Worm (Caenorhabditis elegans): ENCODE data around the gene K08H10.6.

Gene K08H10.6

DNA sequence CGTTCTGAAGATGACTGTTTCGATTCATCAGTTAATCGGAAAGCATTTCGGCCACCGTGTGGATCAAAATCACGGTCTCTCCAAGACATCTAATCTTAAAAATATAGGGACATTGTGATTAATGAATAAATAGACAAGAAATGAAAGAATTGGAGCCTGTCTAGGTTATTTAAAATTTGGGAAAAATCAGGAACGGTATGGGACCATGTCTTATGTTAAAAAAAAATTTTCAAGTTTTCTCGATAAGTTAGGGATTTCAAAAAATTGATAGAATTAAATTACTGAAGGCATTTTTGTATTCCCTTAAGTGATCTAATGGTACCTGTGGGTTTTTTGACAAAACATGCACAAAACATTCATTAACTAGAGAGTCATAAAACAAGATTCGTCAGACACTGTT, 19.6 kb downstream of the K08H10.6 start, which contains the start of gene unc-41:
Gene unc-41, minus strand, starts transcription at position 101 of the 400 bp plus-strand sequence.
- TF ChIP-seq F26F4.8 (GFP tag; conservative IDR thresholded peaks at IDR 0.05) (no peak), duxl-1 (tag; optimal IDR thresholded peaks at IDR 0.05; ENCODE audit: poor library complexity) (no peak), egl-43 (GFP tag; IDR thresholded peaks at IDR 0.05) (no peak), ceh-28 (tag; optimal IDR thresholded peaks at IDR 0.05) (no peak), zag-1 (tag; optimal IDR thresholded peaks at IDR 0.05) (no peak), madf-5 (GFP tag; IDR thresholded peaks at IDR 0.05) (no peak)

DNA sequence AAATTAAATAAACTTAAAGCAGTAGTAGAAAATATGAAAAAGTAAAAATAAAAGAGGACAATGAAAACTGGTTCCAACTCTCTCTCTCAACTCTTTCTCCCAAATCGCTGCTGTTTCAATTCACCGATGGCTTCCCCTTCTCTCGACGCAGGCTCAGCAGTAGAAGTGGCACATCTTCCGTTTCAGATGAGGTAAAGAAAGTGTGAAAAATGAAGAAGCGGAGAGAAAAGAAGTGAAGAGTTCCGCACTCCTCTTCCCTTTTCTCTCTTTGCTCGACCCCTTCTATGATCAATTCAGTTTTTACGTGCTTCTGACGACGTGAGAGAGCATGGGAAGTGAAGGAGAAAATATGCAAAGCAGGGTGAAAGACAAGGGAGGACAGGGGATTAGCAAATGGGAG, 21.4 kb downstream of the K08H10.6 start:
- peak; percentile 87 for TF ChIP-seq fkh-10 (GFP tag; optimal IDR thresholded peaks at IDR 0.05)
- TF ChIP-seq ceh-62 (tag; optimal IDR thresholded peaks at IDR 0.05) = no peak
- TF ChIP-seq dve-1 (tag; optimal IDR thresholded peaks at IDR 0.05; ENCODE audit: insufficient read depth) = no peak
- no peak for TF ChIP-seq Y105C5A.15 (GFP tag; IDR thresholded peaks at IDR 0.05)
- no peak for TF ChIP-seq mes-2 (tag; optimal IDR thresholded peaks at IDR 0.05; ENCODE audit: poor library complexity, severe bottlenecking)
- no peak for TF ChIP-seq lin-15B (tag; optimal IDR thresholded peaks at IDR 0.05)
- TF ChIP-seq daf-12 (tag; optimal IDR thresholded peaks at IDR 0.05) = no peak
- TF ChIP-seq ztf-11 (tag; optimal IDR thresholded peaks at IDR 0.05) = no peak
- no peak for TF ChIP-seq unc-130 (GFP tag; optimal IDR thresholded peaks at IDR 0.05)
- no peak for TF ChIP-seq F26F4.8 (GFP tag; conservative IDR thresholded peaks at IDR 0.05)
- no peak for TF ChIP-seq nhr-48 (tag; optimal IDR thresholded peaks at IDR 0.05)
- no peak for TF ChIP-seq F49E8.2 (tag; optimal IDR thresholded peaks at IDR 0.05; ENCODE audit: borderline replicate concordance)
- TF ChIP-seq lsy-2 (tag; optimal IDR thresholded peaks at IDR 0.05) = peak in 1 of 2 experiments; percentile 30
- TF ChIP-seq Y75B8A.6 (GFP tag; IDR thresholded peaks at IDR 0.05) = no peak
- TF ChIP-seq dpl-1 (GFP tag; optimal IDR thresholded peaks at IDR 0.05) = no peak
- TF ChIP-seq rbr-2 (tag; optimal IDR thresholded peaks at IDR 0.05) = peak; percentile 25
- 0 out of 2 replicates have a peak, but pooled peaks have one; percentile 6 for TF ChIP-seq set-16 (GFP tag; IDR thresholded peaks at IDR 0.05)
- no peak for TF ChIP-seq nhr-11 (tag; optimal IDR thresholded peaks at IDR 0.05)
- TF ChIP-seq hmg-1.1 (GFP tag; IDR thresholded peaks at IDR 0.05) = 0 out of 2 replicates have a peak, but pooled peaks have one; percentile 26
- no peak for TF ChIP-seq mdl-1 (tag; optimal IDR thresholded peaks at IDR 0.05)
- TF ChIP-seq ama-1 (optimal IDR thresholded peaks at IDR 0.05) = no peak
- TF ChIP-seq T26A8.4 (GFP tag; IDR thresholded peaks at IDR 0.05) = no peak
- TF ChIP-seq php-3 (GFP tag; IDR thresholded peaks at IDR 0.05) = no peak
- TF ChIP-seq unc-62 (GFP tag; optimal IDR thresholded peaks at IDR 0.05 in 1 of 2) = peak in 1 of 2 experiments; percentile 91
- TF ChIP-seq unc-62 (tag; optimal IDR thresholded peaks at IDR 0.05) = no peak
- no peak for TF ChIP-seq lin-29 (GFP tag; IDR thresholded peaks at IDR 0.05)
- 0 out of 2 replicates have a peak, but pooled peaks have one; percentile 37 for TF ChIP-seq ctbp-1 (GFP tag; IDR thresholded peaks at IDR 0.05)
- no peak for TF ChIP-seq F37D6.2 (tag; optimal IDR thresholded peaks at IDR 0.05)

DNA sequence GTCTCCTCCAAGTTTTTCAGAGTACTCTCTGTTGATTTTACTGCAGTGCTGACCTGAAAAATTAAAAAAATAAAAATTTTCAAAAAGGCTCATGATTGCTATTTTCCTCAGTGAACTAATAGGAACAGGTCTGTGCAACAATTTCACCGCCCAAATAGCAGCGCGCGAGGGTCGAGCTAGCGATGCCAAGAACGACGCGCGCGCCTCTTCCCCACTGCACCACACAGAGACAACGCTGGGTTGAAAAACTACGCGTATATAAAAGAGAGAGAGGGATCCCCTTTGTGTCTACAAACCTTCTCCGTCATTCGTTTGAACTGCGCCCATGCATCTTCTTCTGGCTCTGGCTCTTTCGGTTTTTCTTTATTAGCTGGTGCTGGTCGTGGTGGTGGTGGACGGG, 25.6 kb downstream of the K08H10.6 start:
- TF ChIP-seq F26F4.8 (GFP tag; conservative IDR thresholded peaks at IDR 0.05) (peak; percentile 99), ceh-32 (tag; optimal IDR thresholded peaks at IDR 0.05; ENCODE audit: poor library complexity) (peak; percentile 13), Y5F2A.4 (GFP tag; optimal IDR thresholded peaks at IDR 0.05) (peak; percentile 92), lim-7 (GFP tag; IDR thresholded peaks at IDR 0.05) (peak; percentile 99), lin-38 (GFP tag; IDR thresholded peaks at IDR 0.05) (peak; percentile 87), nhr-28 (tag; optimal IDR thresholded peaks at IDR 0.05) (no peak), nhr-77 (tag; optimal IDR thresholded peaks at IDR 0.05) (peak; percentile 22), madf-5 (GFP tag; IDR thresholded peaks at IDR 0.05) (peak; percentile 89 to 97), hlh-11 (tag; optimal IDR thresholded peaks at IDR 0.05) (peak; percentile 69), arid-1 (GFP tag; conservative IDR thresholded peaks at IDR 0.05) (peak; percentile 92), T26A8.4 (GFP tag; IDR thresholded peaks at IDR 0.05) (peak; percentile 92), unc-62 (GFP tag; optimal IDR thresholded peaks at IDR 0.05 in 1 of 2) (no peak), unc-62 (tag; optimal IDR thresholded peaks at IDR 0.05) (no peak), dmd-6 (GFP tag; IDR thresholded peaks at IDR 0.05) (peak; percentile 69), unc-39 (tag; optimal IDR thresholded peaks at IDR 0.05) (no peak), nhr-102 (tag; optimal IDR thresholded peaks at IDR 0.05) (peak; percentile 75), nhr-76 (tag; optimal IDR thresholded peaks at IDR 0.05) (no peak), mxl-3 (GFP tag; optimal IDR thresholded peaks at IDR 0.05) (peak; percentile 71), mxl-2 (GFP tag; conservative IDR thresholded peaks at IDR 0.05) (peak; percentile 74), duxl-1 (tag; optimal IDR thresholded peaks at IDR 0.05; ENCODE audit: poor library complexity) (peak; percentile 83), aha-1 (tag) (peak; percentile 95), ceh-44 (GFP tag; IDR thresholded peaks at IDR 0.05) (peak; percentile 79), ctbp-1 (GFP tag; IDR thresholded peaks at IDR 0.05) (peak; percentile 86)
